Fruit fly (Drosophila melanogaster) whole organism, embryonic: Measurements from ENCODE around the gene MICU3.

Experiments
- Abd-B ChIP-seq: fragments of 200-800 bp; sonication (Bioruptor generic); optimal IDR thresholded peaks from 2 replicates; lab custom pipeline; 2018; ENCODE audit warnings: missing biosample characterization, mild to moderate bottlenecking, missing genetic modification characterization, moderate library complexity
- CG1024 ChIP-seq: fragments of 200-800 bp; sonication (Bioruptor generic); IDR thresholded peaks from 2 replicates; pipeline ENCODE4 v1.3.6; 2022; ENCODE audit warnings: missing biosample characterization, missing genetic modification characterization
- CG10267 ChIP-seq: fragments of 200-800 bp; sonication (Bioruptor generic); optimal IDR thresholded peaks from 2 replicates; lab custom pipeline; 2018; ENCODE audit warnings: missing biosample characterization, mild to moderate bottlenecking, missing genetic modification characterization, moderate library complexity
- CG10565 ChIP-seq: fragments of 200-800 bp; sonication (Bioruptor generic); optimal IDR thresholded peaks from 3 replicates; lab custom pipeline; 2016; ENCODE audit warnings: missing biosample characterization, mild to moderate bottlenecking, missing genetic modification characterization
- CG10654 ChIP-seq: fragments of 200-800 bp; sonication (Bioruptor generic); optimal IDR thresholded peaks from 2 replicates; lab custom pipeline; 2016; ENCODE audit warnings: missing biosample characterization, missing genetic modification characterization
- CG11093 ChIP-seq: fragments of 200-800 bp; sonication (Bioruptor generic); IDR thresholded peaks from 3 replicates; pipeline ENCODE4 v1.3.6; 2022; ENCODE audit warnings: missing biosample characterization, missing genetic modification characterization
- CG11247 ChIP-seq: fragments of 200-800 bp; sonication (Bioruptor generic); IDR thresholded peaks from 2 replicates; pipeline ENCODE4 v1.3.6; 2022; ENCODE audit warnings: missing biosample characterization, missing genetic modification characterization
- CG11504 ChIP-seq: fragments of 200-800 bp; sonication (Bioruptor generic); optimal IDR thresholded peaks from 3 replicates; lab custom pipeline; 2019; ENCODE audit warnings: missing biosample characterization, mild to moderate bottlenecking, missing genetic modification characterization, moderate library complexity
- CG12104 ChIP-seq: fragments of 200-800 bp; sonication (Bioruptor generic); optimal IDR thresholded peaks from 3 replicates; lab custom pipeline; 2016; ENCODE audit warnings: missing biosample characterization, missing genetic modification characterization
- CG12155 ChIP-seq: fragments of 200-800 bp; sonication (Bioruptor generic); optimal IDR thresholded peaks from 3 replicates; lab custom pipeline; 2016; ENCODE audit warnings: missing biosample characterization, missing genetic modification characterization
- CG12391 ChIP-seq: fragments of 200-800 bp; sonication (Bioruptor generic); optimal IDR thresholded peaks from 3 replicates; lab custom pipeline; 2018; ENCODE audit warnings: missing biosample characterization, mild to moderate bottlenecking, missing genetic modification characterization, moderate library complexity
- CG12744 ChIP-seq: fragments of 200-800 bp; sonication (Bioruptor generic); optimal IDR thresholded peaks from 2 replicates; lab custom pipeline; 2016; ENCODE audit warnings: missing biosample characterization, missing genetic modification characterization
- CG13287 ChIP-seq: fragments of 200-800 bp; sonication (Bioruptor generic); IDR thresholded peaks from 2 replicates; pipeline ENCODE4 v1.3.6; 2022; ENCODE audit warnings: missing biosample characterization, missing genetic modification characterization; ENCODE audit not compliant: partially characterized antibody
- CG13424 ChIP-seq: fragments of 200-800 bp; sonication (Bioruptor generic); optimal IDR thresholded peaks from 2 replicates; lab custom pipeline; 2019; ENCODE audit warnings: missing biosample characterization, mild to moderate bottlenecking, missing genetic modification characterization, moderate library complexity
- CG14014 ChIP-seq: fragments of 200-800 bp; sonication (Bioruptor generic); IDR thresholded peaks from 2 replicates; pipeline ENCODE4 v1.3.6; 2022; ENCODE audit warnings: missing biosample characterization, missing genetic modification characterization
- CG1603 ChIP-seq: fragments of 200-800 bp; sonication (Bioruptor generic); optimal IDR thresholded peaks from 2 replicates; lab custom pipeline; 2019; ENCODE audit warnings: missing biosample characterization, mild to moderate bottlenecking, missing genetic modification characterization, moderate library complexity
- CG18011 ChIP-seq: fragments of 200-800 bp; sonication (Bioruptor generic); optimal IDR thresholded peaks from 2 replicates; lab custom pipeline; 2017; ENCODE audit warnings: missing biosample characterization, missing genetic modification characterization, mild to moderate bottlenecking, moderate library complexity, missing genotype
- CG18476 ChIP-seq: fragments of 200-800 bp; sonication (Bioruptor generic); optimal IDR thresholded peaks from 2 replicates; lab custom pipeline; 2016; ENCODE audit warnings: missing biosample characterization, mild to moderate bottlenecking, missing genetic modification characterization
- CG18764 ChIP-seq: fragments of 200-800 bp; sonication (Bioruptor generic); optimal IDR thresholded peaks from 3 replicates; lab custom pipeline; 2016; ENCODE audit warnings: missing biosample characterization, missing genetic modification characterization
- CG2202 ChIP-seq: fragments of 200-800 bp; sonication (Bioruptor generic); optimal IDR thresholded peaks from 2 replicates; lab custom pipeline; 2018; ENCODE audit warnings: missing biosample characterization, mild to moderate bottlenecking, missing genetic modification characterization
- CG2889 ChIP-seq: fragments of 200-800 bp; sonication (Bioruptor generic); IDR thresholded peaks from 3 replicates; pipeline ENCODE4 v1.3.6; 2022; ENCODE audit warnings: missing biosample characterization, missing genetic modification characterization
- CG7271 ChIP-seq: fragments of 200-800 bp; sonication (Bioruptor generic); optimal IDR thresholded peaks from 2 replicates; lab custom pipeline; 2018; ENCODE audit warnings: missing biosample characterization, mild to moderate bottlenecking, missing genetic modification characterization, moderate library complexity
- CG7357 ChIP-seq: fragments of 200-800 bp; sonication (Bioruptor generic); IDR thresholded peaks from 3 replicates; pipeline ENCODE4 v1.3.6; 2022; ENCODE audit warnings: missing biosample characterization, missing genetic modification characterization
- CG8478 ChIP-seq: fragments of >200 bp; optimal IDR thresholded peaks from 2 replicates; lab custom pipeline; 2018
- CG9817 ChIP-seq: fragments of 200-800 bp; sonication (Bioruptor generic); optimal IDR thresholded peaks from 2 replicates; lab custom pipeline; 2018; ENCODE audit warnings: missing biosample characterization, mild to moderate bottlenecking, missing genetic modification characterization, moderate library complexity
- ERR ChIP-seq: fragments of 200-800 bp; sonication (Bioruptor generic); optimal IDR thresholded peaks from 2 replicates; lab custom pipeline; 2016; ENCODE audit warnings: missing biosample characterization, missing genetic modification characterization
- Ets65A ChIP-seq: fragments of 200-800 bp; sonication (Bioruptor generic); peaks from one replicate; lab custom pipeline; 2016; ENCODE audit warnings: missing biosample characterization, missing genetic modification characterization
- Hr51 ChIP-seq, 2 experiments: fragments of 200-800 bp; sonication (Bioruptor generic); optimal IDR thresholded peaks; 2 replicates in 1 of 2; 3 replicates in 1 of 2; lab custom pipeline; 2016 to 2018; ENCODE audit warnings: missing biosample characterization in 2 of 2, missing genetic modification characterization in 2 of 2, mild to moderate bottlenecking in 1 of 2, moderate library complexity in 1 of 2
- Nf-YA ChIP-seq: fragments of 200-800 bp; sonication (Bioruptor generic); IDR thresholded peaks from 2 replicates; pipeline ENCODE4 v1.3.6; 2022; ENCODE audit warnings: missing biosample characterization, missing genetic modification characterization
- Pdp1 ChIP-seq, 2 experiments: fragments of 200-800 bp; sonication (Bioruptor generic); optimal IDR thresholded peaks; 3 replicates each; lab custom pipeline; 2016; ENCODE audit warnings: missing biosample characterization in 2 of 2, missing genetic modification characterization in 2 of 2, mild to moderate bottlenecking in 1 of 2, moderate library complexity in 1 of 2
- Sin3A ChIP-seq: fragments of >200 bp; optimal IDR thresholded peaks from 2 replicates; lab custom pipeline; 2018
- YL-1 ChIP-seq: fragments of 200-800 bp; sonication (Bioruptor generic); optimal IDR thresholded peaks from 3 replicates; lab custom pipeline; 2017; ENCODE audit warnings: missing biosample characterization, mild to moderate bottlenecking, missing genetic modification characterization
- ab ChIP-seq: fragments of 200-800 bp; sonication (Bioruptor generic); optimal IDR thresholded peaks from 2 replicates; lab custom pipeline; 2016; ENCODE audit warnings: missing biosample characterization, missing genetic modification characterization
- al ChIP-seq: fragments of 200-800 bp; sonication (Bioruptor generic); IDR thresholded peaks from 2 replicates; pipeline ENCODE4 v1.3.6; 2022; ENCODE audit warnings: missing biosample characterization, missing genetic modification characterization
- ase ChIP-seq: fragments of 200-800 bp; sonication (Bioruptor generic); IDR thresholded peaks from 3 replicates; pipeline ENCODE4 v1.3.6; 2022; ENCODE audit warnings: missing biosample characterization, missing genetic modification characterization
- az2 ChIP-seq: fragments of 200-800 bp; sonication (Bioruptor generic); optimal IDR thresholded peaks from 3 replicates; lab custom pipeline; 2016; ENCODE audit warnings: missing biosample characterization, missing genetic modification characterization
- caup ChIP-seq: fragments of 200-800 bp; sonication (Bioruptor generic); optimal IDR thresholded peaks from 3 replicates; lab custom pipeline; 2017; ENCODE audit warnings: missing biosample characterization, mild to moderate bottlenecking, missing genetic modification characterization, moderate library complexity; ENCODE audit not compliant: severe bottlenecking
- chinmo ChIP-seq: fragments of 200-800 bp; sonication (Bioruptor generic); IDR thresholded peaks from 4 replicates; pipeline ENCODE4 v1.3.6; 2022; ENCODE audit warnings: missing biosample characterization, missing genetic modification characterization; ENCODE audit not compliant: partially characterized antibody
- dmrt11E ChIP-seq: fragments of 200-800 bp; sonication (Bioruptor generic); optimal IDR thresholded peaks from 3 replicates; lab custom pipeline; 2018; ENCODE audit warnings: missing biosample characterization, mild to moderate bottlenecking, missing genetic modification characterization, moderate library complexity
- gcm ChIP-seq: fragments of 200-800 bp; sonication (Bioruptor generic); optimal IDR thresholded peaks from 2 replicates; lab custom pipeline; 2019; ENCODE audit warnings: missing biosample characterization, mild to moderate bottlenecking, missing genetic modification characterization, moderate library complexity
- ken ChIP-seq: fragments of 200-800 bp; sonication (Bioruptor generic); IDR thresholded peaks from 3 replicates; pipeline ENCODE4 v1.3.6; 2022; ENCODE audit warnings: missing biosample characterization, missing genetic modification characterization
- lmd ChIP-seq: fragments of 200-800 bp; sonication (Bioruptor generic); IDR thresholded peaks from 2 replicates; pipeline ENCODE4 v1.3.6; 2022; ENCODE audit warnings: missing biosample characterization, missing genetic modification characterization
- nerfin-2 ChIP-seq: fragments of 200-800 bp; sonication (Bioruptor generic); IDR thresholded peaks from 2 replicates; pipeline ENCODE4 v1.3.6; 2022; ENCODE audit warnings: missing biosample characterization, missing genetic modification characterization; ENCODE audit not compliant: partially characterized antibody
- p53 ChIP-seq: fragments of 200-800 bp; sonication (Bioruptor generic); optimal IDR thresholded peaks from 2 replicates; lab custom pipeline; 2016; ENCODE audit warnings: missing biosample characterization, missing genetic modification characterization
- pb ChIP-seq: fragments of 200-800 bp; sonication (Bioruptor generic); optimal IDR thresholded peaks from 3 replicates; lab custom pipeline; 2016; ENCODE audit warnings: missing biosample characterization, missing genetic modification characterization
- repo ChIP-seq: fragments of 200-800 bp; sonication (Bioruptor generic); optimal IDR thresholded peaks from 2 replicates; lab custom pipeline; 2016; ENCODE audit warnings: missing biosample characterization, missing genetic modification characterization
- run ChIP-seq: fragments of 200-800 bp; sonication (Bioruptor generic); optimal IDR thresholded peaks from 3 replicates; lab custom pipeline; 2018; ENCODE audit warnings: missing biosample characterization, mild to moderate bottlenecking, missing genetic modification characterization
- so ChIP-seq: fragments of 200-800 bp; sonication (Bioruptor generic); IDR thresholded peaks from 3 replicates; pipeline ENCODE4 v1.3.6; 2022; ENCODE audit warnings: missing biosample characterization, missing genetic modification characterization
- ssp ChIP-seq: fragments of 200-800 bp; sonication (Bioruptor generic); IDR thresholded peaks from 2 replicates; pipeline ENCODE4 v1.3.6; 2022; ENCODE audit warnings: missing biosample characterization, missing genetic modification characterization
- twi ChIP-seq: fragments of 200-800 bp; optimal IDR thresholded peaks from 2 replicates; lab custom pipeline; 2019; ENCODE audit warnings: missing biosample characterization, mild to moderate bottlenecking, missing genetic modification characterization, moderate library complexity
- unpg ChIP-seq: fragments of 200-800 bp; sonication (Bioruptor generic); optimal IDR thresholded peaks from 3 replicates; lab custom pipeline; 2018; ENCODE audit warnings: missing biosample characterization, mild to moderate bottlenecking, missing genetic modification characterization, moderate library complexity

The MICU3 gene

dm6 chr3R:19877427-19878076 lies 30.4 kb downstream of the MICU3 start, which contains the start of the genes CG17186 and Arc42 (continued):
- peak; percentile 1 for TF ChIP-seq CG12744 (GFP tag; lab: Kevin White, UChicago)
- TF ChIP-seq gcm: no peak
- TF ChIP-seq CG11504 (tag; lab: Kevin White, UChicago): peak; percentile 30
- TF ChIP-seq CG18764 (GFP tag; lab: Kevin White, UChicago): peak; percentile 14
- TF ChIP-seq CG9817 (tag; lab: Kevin White, UChicago): no peak
- TF ChIP-seq ken (GFP tag; lab: Robert Waterston, UW): no peak
- TF ChIP-seq CG18476 (GFP tag; lab: Kevin White, UChicago): peak; percentile 1
- TF ChIP-seq dmrt11E: peak; percentile 18
- no peak for TF ChIP-seq CG1024 (GFP tag; lab: Robert Waterston, UW)
- TF ChIP-seq CG13424 (tag; lab: Kevin White, UChicago): peak; percentile 43
- TF ChIP-seq ab: no peak
- no peak for TF ChIP-seq al (GFP tag; lab: Robert Waterston, UW)
- no peak for TF ChIP-seq Ets65A (GFP tag; lab: Kevin White, UChicago)
- no peak for TF ChIP-seq pb (GFP tag; lab: Kevin White, UChicago)
- TF ChIP-seq CG7357 (GFP tag; lab: Robert Waterston, UW): no peak
- TF ChIP-seq lmd: no peak
- no peak for TF ChIP-seq twi
- no peak for TF ChIP-seq ase
- TF ChIP-seq az2 (GFP tag; lab: Kevin White, UChicago): peak; percentile 3
- peak; percentile 27 for TF ChIP-seq Abd-B (GFP tag; lab: Kevin White, UChicago)
- TF ChIP-seq repo (GFP tag; lab: Kevin White, UChicago): no peak
- TF ChIP-seq caup (GFP tag; lab: Kevin White, UChicago): no peak
- peak; percentile 75 for TF ChIP-seq YL-1 (GFP tag; lab: Kevin White, UChicago)
- no peak for TF ChIP-seq Nf-YA
- TF ChIP-seq CG2889 (GFP tag; lab: Robert Waterston, UW): no peak
- peak; percentile 30 for TF ChIP-seq CG10267
- TF ChIP-seq so (GFP tag; lab: Robert Waterston, UW): no peak
- TF ChIP-seq CG18011 (GFP tag; lab: Kevin White, UChicago): no peak
- peak; percentile 28 for TF ChIP-seq CG10654 (GFP tag; lab: Kevin White, UChicago)
- no peak for TF ChIP-seq CG11247 (GFP tag; lab: Robert Waterston, UW)
- TF ChIP-seq Hr51 (GFP tag; optimal IDR thresholded peaks at IDR 0.05; lab: Kevin White, UChicago): peak in 1 of 2 experiments; percentile 1
- peak in 1 of 2 experiments; percentile 72 for TF ChIP-seq Pdp1 (GFP tag; optimal IDR thresholded peaks at IDR 0.05; lab: Kevin White, UChicago)
- TF ChIP-seq chinmo (GFP tag; lab: Robert Waterston, UW): no peak
- TF ChIP-seq CG2202 (tag; lab: Kevin White, UChicago): no peak
- TF ChIP-seq unpg (GFP tag; lab: Kevin White, UChicago): peak; percentile 6
- TF ChIP-seq run: no peak
- peak; percentile 47 for TF ChIP-seq CG12391 (tag; lab: Kevin White, UChicago)
- no peak for TF ChIP-seq CG12104 (GFP tag; lab: Kevin White, UChicago)
- no peak for TF ChIP-seq p53 (GFP tag; lab: Kevin White, UChicago)

- TF ChIP-seq ase (no peak), nerfin-2 (GFP tag; lab: Robert Waterston, UW) (no peak), CG1603 (no peak), CG12155 (GFP tag; lab: Kevin White, UChicago) (no peak), ssp (GFP tag; lab: Robert Waterston, UW) (no peak), CG14014 (no peak), ERR (GFP tag; lab: Kevin White, UChicago) (no peak), CG10565 (GFP tag; lab: Kevin White, UChicago) (no peak), Sin3A (no peak), CG8478 (no peak), CG13287 (GFP tag; lab: Robert Waterston, UW) (0 out of 2 replicates have a peak, but pooled peaks have one; percentile 6), Nf-YA (no peak), CG11093 (no peak), CG7271 (tag; lab: Kevin White, UChicago) (no peak)
These were observed 32.5 kb downstream of the MICU3 start, which contains the start of gene Ask1 for dm6 chr3R:19879470-19880052. Gene Ask1 (plus strand): TSS chr3R:19879719.
